Worm (Caenorhabditis elegans): ENCODE data around the gene nep-13.
A peak's percentile ranks its signal among the peaks of the same experiment; 100 is the strongest.

Gene nep-13

DNA sequence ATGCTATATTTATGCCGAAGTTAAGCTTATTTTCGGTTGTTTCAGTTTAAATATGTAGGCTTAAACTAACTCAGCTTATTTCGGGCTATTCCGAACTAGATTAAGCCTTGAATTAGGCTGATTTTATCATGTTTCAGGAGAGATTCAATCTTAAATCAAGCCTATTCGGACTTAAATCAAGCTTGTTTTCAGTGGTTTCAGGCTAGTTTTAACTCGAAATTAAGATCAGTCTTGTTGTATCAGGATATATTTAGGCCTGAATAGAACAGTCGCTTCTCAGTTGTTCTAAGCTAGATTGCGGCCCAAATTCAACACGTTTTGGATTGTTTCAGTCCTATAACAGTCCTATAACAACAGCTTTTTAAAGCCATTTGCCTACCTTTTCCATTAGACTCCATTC lies 30.7 kb upstream of the nep-13 start:
- TF ChIP-seq ref-2 (tag; optimal IDR thresholded peaks at IDR 0.05): no peak

DNA sequence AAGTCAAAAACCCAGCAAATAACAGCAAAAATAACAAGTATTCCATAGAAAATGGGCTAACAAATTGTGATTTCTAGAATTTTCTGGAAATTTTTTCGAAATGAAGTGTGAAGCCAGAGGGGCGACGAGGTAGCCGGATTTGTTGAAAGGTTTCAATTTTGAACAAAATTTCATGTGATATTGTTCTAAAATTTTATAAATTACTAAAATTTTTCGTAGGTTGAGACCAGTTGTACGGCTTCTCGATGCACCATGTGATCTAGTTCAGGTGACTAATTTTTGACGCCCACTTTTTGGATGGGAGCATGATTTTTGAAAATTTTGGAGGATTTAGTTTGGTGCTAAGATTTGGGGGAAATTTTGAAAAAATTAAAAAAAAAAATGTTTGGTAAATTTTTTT lies 23.2 kb upstream of the nep-13 start, which contains the start of gene gcy-19:
Gene gcy-19, minus strand, starts transcription at position 101 of the 400 bp plus-strand sequence.
- TF ChIP-seq fax-1 (tag; optimal IDR thresholded peaks at IDR 0.05) (no peak), ceh-30 (tag; optimal IDR thresholded peaks at IDR 0.05) (no peak), elt-4 (tag; optimal IDR thresholded peaks at IDR 0.05) (no peak), unc-86 (tag; optimal IDR thresholded peaks at IDR 0.05) (no peak), lin-11 (tag; optimal IDR thresholded peaks at IDR 0.05) (no peak), madf-2 (tag; optimal IDR thresholded peaks at IDR 0.05) (no peak), unc-42 (tag; optimal IDR thresholded peaks at IDR 0.05) (no peak), pha-4 (tag; optimal IDR thresholded peaks at IDR 0.05) (no peak), fkh-6 (tag; optimal IDR thresholded peaks at IDR 0.05) (no peak), ceh-19 (GFP tag; optimal IDR thresholded peaks at IDR 0.05) (no peak), tbx-7 (tag; optimal IDR thresholded peaks at IDR 0.05) (no peak), ref-2 (tag; optimal IDR thresholded peaks at IDR 0.05) (no peak), ceh-6 (GFP tag; optimal IDR thresholded peaks at IDR 0.05) (no peak), sdc-2 (tag; optimal IDR thresholded peaks at IDR 0.05) (no peak), ceh-24 (tag; optimal IDR thresholded peaks at IDR 0.05) (no peak), rnt-1 (tag; optimal IDR thresholded peaks at IDR 0.05) (no peak)

DNA sequence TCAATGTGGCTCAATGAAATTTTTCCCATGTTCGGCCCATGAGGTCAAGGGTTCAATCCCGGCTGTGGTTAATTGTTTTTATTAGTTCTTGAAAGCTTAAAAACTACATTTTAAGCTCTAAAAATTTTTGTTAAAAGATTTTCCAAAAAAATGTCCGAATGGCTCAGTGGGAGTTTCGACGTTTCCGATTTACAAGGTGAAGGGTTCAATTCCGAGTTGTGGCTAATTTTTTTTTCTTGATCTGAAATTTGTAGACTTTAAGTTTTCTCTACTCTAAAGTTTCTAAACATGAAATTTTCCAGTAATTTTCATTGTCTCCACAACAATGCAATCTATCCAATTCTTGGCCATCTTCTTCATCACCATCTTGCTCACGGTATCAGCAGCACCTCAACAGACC lies 19.9 kb upstream of the nep-13 start, which contains the start of gene F02E11.2:
Gene F02E11.2, plus strand, starts transcription at position 301 of the 400 bp plus-strand sequence.
- no peak for TF ChIP-seq C08G9.2 (tag; optimal IDR thresholded peaks at IDR 0.05)
- no peak for TF ChIP-seq elt-4 (tag; optimal IDR thresholded peaks at IDR 0.05)
- TF ChIP-seq tbx-7 (tag; optimal IDR thresholded peaks at IDR 0.05): no peak
- no peak for TF ChIP-seq F13H6.1 (tag; optimal IDR thresholded peaks at IDR 0.05)
- no peak for TF ChIP-seq ceh-24 (tag; optimal IDR thresholded peaks at IDR 0.05)
- no peak for TF ChIP-seq ama-1 (optimal IDR thresholded peaks at IDR 0.05)
- no peak for TF ChIP-seq lim-6 (tag; optimal IDR thresholded peaks at IDR 0.05)
- no peak for TF ChIP-seq ceh-2 (tag; optimal IDR thresholded peaks at IDR 0.05)
- TF ChIP-seq ceh-14 (tag; optimal IDR thresholded peaks at IDR 0.05): no peak
- no peak for TF ChIP-seq nhr-232 (tag; optimal IDR thresholded peaks at IDR 0.05)

DNA sequence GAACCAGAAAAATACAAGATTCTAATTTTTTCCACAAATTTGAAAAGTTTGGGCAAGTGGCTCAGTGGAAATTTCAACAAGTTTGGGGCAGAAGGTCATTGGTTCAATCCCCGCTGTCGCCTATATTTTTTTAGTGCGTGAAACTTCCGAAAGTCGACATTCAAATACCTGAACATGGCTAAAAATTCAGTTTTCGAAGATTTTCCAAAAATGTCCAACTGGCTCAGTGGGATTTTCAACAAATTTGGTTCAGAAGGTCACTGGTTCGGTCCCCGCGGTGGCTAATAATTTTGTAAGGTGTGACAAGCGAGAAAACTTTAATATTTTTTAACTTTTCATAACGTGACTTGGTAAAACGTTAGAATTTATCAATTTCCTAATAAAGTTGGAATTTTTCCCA lies 17.7 kb upstream of the nep-13 start:
- TF ChIP-seq madf-2 (tag; optimal IDR thresholded peaks at IDR 0.05): no peak
- TF ChIP-seq mec-3 (tag; optimal IDR thresholded peaks at IDR 0.05; ENCODE audit: borderline replicate concordance): no peak
- TF ChIP-seq pat-9 (tag; optimal IDR thresholded peaks at IDR 0.05): no peak

DNA sequence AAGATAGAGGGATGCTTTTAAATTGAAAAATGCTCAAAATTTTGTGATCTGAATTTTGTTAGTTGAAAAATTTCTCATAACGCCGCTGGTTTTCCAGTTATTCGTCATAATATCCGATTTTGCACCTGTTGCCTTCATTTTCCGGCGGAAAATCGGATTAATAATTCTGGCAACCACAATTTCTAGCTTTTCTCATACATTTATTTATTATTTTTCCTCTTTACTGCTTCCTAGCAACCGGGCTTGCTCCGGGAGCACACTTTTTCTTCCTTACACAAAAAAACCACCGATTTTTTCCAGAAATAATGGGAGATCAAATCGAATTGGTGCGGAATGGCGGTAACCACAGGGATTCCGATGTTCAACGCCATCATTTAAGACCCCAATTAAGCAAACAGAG lies 15.1 kb upstream of the nep-13 start, which contains the start of gene F02E11.7:
Gene F02E11.7, plus strand, starts transcription at position 301 of the 400 bp plus-strand sequence.
- TF ChIP-seq elt-4 (tag; optimal IDR thresholded peaks at IDR 0.05): no peak
- no peak for TF ChIP-seq hlh-6 (tag; optimal IDR thresholded peaks at IDR 0.05)
- no peak for TF ChIP-seq sox-4 (tag; optimal IDR thresholded peaks at IDR 0.05)
- TF ChIP-seq Y22D7AL.16 (tag; optimal IDR thresholded peaks at IDR 0.05): no peak
- no peak for TF ChIP-seq zip-5 (tag; optimal IDR thresholded peaks at IDR 0.05)
- no peak for TF ChIP-seq unc-3 (GFP tag; conservative IDR thresholded peaks at IDR 0.05)
- TF ChIP-seq unc-3 (tag; optimal IDR thresholded peaks at IDR 0.05): no peak
- TF ChIP-seq unc-86 (tag; optimal IDR thresholded peaks at IDR 0.05): no peak
- TF ChIP-seq nfya-1 (tag; optimal IDR thresholded peaks at IDR 0.05): no peak

DNA sequence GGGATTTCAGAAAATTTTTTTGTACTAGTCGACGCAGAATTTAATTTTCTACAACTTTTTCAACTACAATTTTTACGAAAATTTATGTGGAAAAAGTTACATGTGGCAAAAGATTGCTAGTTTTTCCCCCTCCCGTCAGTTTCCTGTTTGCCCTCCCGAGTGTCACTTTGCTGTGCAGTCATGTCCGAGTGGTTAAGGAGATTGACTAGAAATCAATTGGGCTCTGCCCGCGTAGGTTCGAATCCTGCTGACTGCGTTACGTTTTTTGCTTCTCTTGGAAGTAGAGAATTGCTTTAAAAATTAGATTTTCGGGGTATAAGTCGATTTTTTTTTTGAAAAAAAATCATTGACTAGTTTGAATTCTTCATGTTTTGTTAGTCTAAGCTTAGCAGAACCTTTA lies 14.6 kb upstream of the nep-13 start:
- TF ChIP-seq pat-9 (tag; optimal IDR thresholded peaks at IDR 0.05): no peak
- TF ChIP-seq ref-2 (tag; optimal IDR thresholded peaks at IDR 0.05): no peak
- peak; percentile 48 for TF ChIP-seq che-1 (tag; optimal IDR thresholded peaks at IDR 0.05)
- TF ChIP-seq fkh-10 (GFP tag; optimal IDR thresholded peaks at IDR 0.05): no peak
- no peak for TF ChIP-seq C38D4.7 (GFP tag; optimal IDR thresholded peaks at IDR 0.05)
- TF ChIP-seq pqm-1 (tag; optimal IDR thresholded peaks at IDR 0.05): no peak
- no peak for TF ChIP-seq pha-4 (tag; optimal IDR thresholded peaks at IDR 0.05)
- no peak for TF ChIP-seq ceh-34 (tag; optimal IDR thresholded peaks at IDR 0.05)
- TF ChIP-seq sdc-2 (tag; optimal IDR thresholded peaks at IDR 0.05): no peak
- peak; percentile 18 for TF ChIP-seq Y22D7AL.16 (tag; optimal IDR thresholded peaks at IDR 0.05)
- no peak for TF ChIP-seq sox-2 (GFP tag; IDR thresholded peaks at IDR 0.05)
- no peak for TF ChIP-seq ceh-30 (tag; optimal IDR thresholded peaks at IDR 0.05)
- no peak for TF ChIP-seq eyg-1 (tag; optimal IDR thresholded peaks at IDR 0.05)
- TF ChIP-seq ztf-16 (tag; optimal IDR thresholded peaks at IDR 0.05): no peak
- TF ChIP-seq tbx-7 (tag; optimal IDR thresholded peaks at IDR 0.05): no peak
- TF ChIP-seq fax-1 (tag; optimal IDR thresholded peaks at IDR 0.05): no peak
- TF ChIP-seq nhr-11 (tag; optimal IDR thresholded peaks at IDR 0.05): no peak
- no peak for TF ChIP-seq fkh-6 (tag; optimal IDR thresholded peaks at IDR 0.05)
- peak; percentile 10 for TF ChIP-seq nhr-232 (tag; optimal IDR thresholded peaks at IDR 0.05)
- TF ChIP-seq unc-55 (GFP tag; optimal IDR thresholded peaks at IDR 0.05): no peak
- TF ChIP-seq lim-6 (tag; optimal IDR thresholded peaks at IDR 0.05): no peak
- TF ChIP-seq F13H6.1 (tag; optimal IDR thresholded peaks at IDR 0.05): no peak
- no peak for TF ChIP-seq K09A11.1 (tag; optimal IDR thresholded peaks at IDR 0.05; ENCODE audit: insufficient read depth)
